Worm (Caenorhabditis elegans) whole organism, L1 larva: ENCODE results near the gene txt-5.
A peak's percentile ranks its signal among the peaks of the same experiment; 100 is the strongest.

Source experiments
- C16A3.4 ChIP-seq: fragments of 150-350 bp; optimal IDR thresholded peaks from 2 replicates; lab custom pipeline; 2014; ENCODE audit warnings: missing biosample characterization, missing genetic modification characterization
- aha-1 ChIP-seq: fragments of 150-350 bp; optimal IDR thresholded peaks from 2 replicates; lab custom pipeline; 2014; ENCODE audit warnings: missing biosample characterization, missing genetic modification characterization
- aly-2 ChIP-seq: fragments of 150-350 bp; optimal IDR thresholded peaks from 2 replicates; lab custom pipeline; 2014; ENCODE audit warnings: missing biosample characterization, missing genetic modification characterization
- ama-1 ChIP-seq: fragments of 150-350 bp; optimal IDR thresholded peaks from 2 replicates; lab custom pipeline; 2014
- blmp-1 ChIP-seq: fragments of 150-350 bp; optimal IDR thresholded peaks from 2 replicates; lab custom pipeline; 2014; ENCODE audit warnings: missing biosample characterization, missing genetic modification characterization
- ceh-82 ChIP-seq, 3 experiments: fragments of 150-350 bp in 1 of 3; sonication (generic microtip) in 2 of 3; optimal IDR thresholded peaks; 2 replicates each; lab custom pipeline; 2014 to 2017; ENCODE audit warnings: missing biosample characterization in 3 of 3, missing genetic modification characterization in 3 of 3
- ceh-88 ChIP-seq: fragments of 200-800 bp; sonication (Bioruptor generic); IDR thresholded peaks from 2 replicates; pipeline ENCODE4 v1.3.6; 2022; ENCODE audit warnings: missing genetic modification characterization, missing compliant biosample characterization
- ceh-90 ChIP-seq: sonication (generic microtip); optimal IDR thresholded peaks from 2 replicates; lab custom pipeline; 2016; ENCODE audit warnings: missing genetic modification characterization, missing compliant biosample characterization
- ces-1 ChIP-seq: fragments of 150-350 bp; optimal IDR thresholded peaks from 2 replicates; lab custom pipeline; 2014; ENCODE audit warnings: missing biosample characterization, missing genetic modification reagents, missing genetic modification characterization
- dpl-1 ChIP-seq, 3 experiments: fragments of 150-350 bp in 2 of 3; sonication (generic microtip) in 1 of 3; optimal IDR thresholded peaks; 2 replicates each; lab custom pipeline; 2014 to 2017; ENCODE audit warnings: missing biosample characterization in 3 of 3, missing genetic modification characterization in 3 of 3, missing genetic modification reagents in 3 of 3
- efl-1 ChIP-seq, 4 experiments: fragments of 150-350 bp; optimal IDR thresholded peaks in 3 of 4; peaks in 1 of 4; 1 replicate in 1 of 4; 2 replicates in 3 of 4; lab custom pipeline; 2014; ENCODE audit warnings: missing biosample characterization in 2 of 4, missing genetic modification characterization in 2 of 4, missing genetic modification reagents in 2 of 4
- efl-3 ChIP-seq: fragments of 200-800 bp; sonication (Bioruptor generic); optimal IDR thresholded peaks from 2 replicates; lab custom pipeline; 2018; ENCODE audit warnings: mild to moderate bottlenecking, missing genetic modification characterization, missing compliant biosample characterization
- egl-13 ChIP-seq: sonication (generic microtip); optimal IDR thresholded peaks from 2 replicates; lab custom pipeline; 2016; ENCODE audit warnings: missing genotype, missing genetic modification reagents, missing genetic modification characterization, missing compliant biosample characterization
- egl-27 ChIP-seq, 2 experiments: fragments of 150-350 bp in 1 of 2; sonication (generic microtip); optimal IDR thresholded peaks; 3 replicates each; lab custom pipeline; 2017 to 2018; ENCODE audit warnings: missing biosample characterization in 2 of 2, missing genetic modification characterization in 2 of 2, missing genetic modification reagents in 2 of 2
- elt-3 ChIP-seq, 6 experiments: fragments of 150-350 bp in 1 of 6; sonication (generic microtip); optimal IDR thresholded peaks; 2 replicates each; lab custom pipeline; 2017 to 2018; ENCODE audit warnings: missing biosample characterization in 6 of 6, missing genetic modification characterization in 6 of 6, inconsistent platforms in 1 of 6
- fkh-4 ChIP-seq: sonication (generic microtip); optimal IDR thresholded peaks from 2 replicates; lab custom pipeline; 2016; ENCODE audit warnings: missing compliant biosample characterization, missing genetic modification characterization, borderline replicate concordance
- fkh-8 ChIP-seq: sonication (generic microtip); optimal IDR thresholded peaks from 2 replicates; lab custom pipeline; 2016; ENCODE audit warnings: mild to moderate bottlenecking, missing genetic modification characterization, missing compliant biosample characterization
- fos-1 ChIP-seq: fragments of 150-350 bp; optimal IDR thresholded peaks from 2 replicates; lab custom pipeline; 2014; ENCODE audit warnings: missing biosample characterization, missing genetic modification characterization
- hpl-2 ChIP-seq: fragments of 150-350 bp; optimal IDR thresholded peaks from 2 replicates; lab custom pipeline; 2014; ENCODE audit warnings: missing biosample characterization, missing genetic modification reagents, missing genetic modification characterization
- isw-1 ChIP-seq: fragments of 200-800 bp; sonication (Bioruptor generic); IDR thresholded peaks from 2 replicates; pipeline ENCODE4 v1.3.6; 2022; ENCODE audit warnings: missing genetic modification characterization, missing compliant biosample characterization
- jun-1 ChIP-seq: fragments of 150-350 bp; optimal IDR thresholded peaks from 2 replicates; lab custom pipeline; 2014; ENCODE audit warnings: missing biosample characterization, missing genetic modification reagents, missing genetic modification characterization
- lin-14 ChIP-seq: fragments of 200-800 bp; sonication (Bioruptor generic); optimal IDR thresholded peaks from 2 replicates; lab custom pipeline; 2018; ENCODE audit warnings: mild to moderate bottlenecking, missing genetic modification characterization, moderate library complexity, missing compliant biosample characterization
- lin-35 ChIP-seq, 2 experiments: fragments of 150-350 bp; optimal IDR thresholded peaks; 2 replicates each; lab custom pipeline; 2014; ENCODE audit warnings: missing biosample characterization in 2 of 2, missing genetic modification characterization in 2 of 2, missing genetic modification reagents in 2 of 2
- nhr-20 ChIP-seq: sonication (generic microtip); optimal IDR thresholded peaks from 2 replicates; lab custom pipeline; 2016; ENCODE audit warnings: mild to moderate bottlenecking, missing genetic modification characterization, missing compliant biosample characterization
- nhr-71 ChIP-seq: sonication (generic microtip); optimal IDR thresholded peaks from 2 replicates; lab custom pipeline; 2016; ENCODE audit warnings: mild to moderate bottlenecking, missing genetic modification characterization, moderate library complexity, missing compliant biosample characterization
- nhr-77 ChIP-seq: fragments of 150-350 bp; optimal IDR thresholded peaks from 2 replicates; lab custom pipeline; 2014; ENCODE audit warnings: missing biosample characterization, missing genetic modification characterization
- nhr-90 ChIP-seq: sonication (generic microtip); optimal IDR thresholded peaks from 2 replicates; lab custom pipeline; 2016; ENCODE audit warnings: mild to moderate bottlenecking, missing genetic modification characterization, missing compliant biosample characterization; ENCODE audit not compliant: poor library complexity
- skn-1 ChIP-seq: fragments of 150-350 bp; optimal IDR thresholded peaks from 2 replicates; lab custom pipeline; 2014; ENCODE audit warnings: missing biosample characterization, missing genetic modification characterization
- snu-23 ChIP-seq: sonication (generic microtip); optimal IDR thresholded peaks from 2 replicates; lab custom pipeline; 2016; ENCODE audit warnings: missing genetic modification characterization, missing compliant biosample characterization
- sox-4 ChIP-seq: sonication (generic microtip); optimal IDR thresholded peaks from 2 replicates; lab custom pipeline; 2016; ENCODE audit warnings: missing genetic modification characterization, missing compliant biosample characterization
- swsn-7 ChIP-seq: sonication (generic microtip); optimal IDR thresholded peaks from 2 replicates; lab custom pipeline; 2016; ENCODE audit warnings: missing genetic modification characterization, missing compliant biosample characterization
- unc-130 ChIP-seq: fragments of 150-350 bp; optimal IDR thresholded peaks from 2 replicates; lab custom pipeline; 2017; ENCODE audit warnings: missing biosample characterization, missing genetic modification characterization, inconsistent platforms
- unc-30 ChIP-seq: sonication (generic microtip); optimal IDR thresholded peaks from 2 replicates; lab custom pipeline; 2017; ENCODE audit warnings: missing biosample characterization, missing genetic modification characterization
- unc-62 ChIP-seq: fragments of 150-350 bp; optimal IDR thresholded peaks from 2 replicates; lab custom pipeline; 2014; ENCODE audit warnings: missing biosample characterization, missing genetic modification reagents, missing genetic modification characterization
- vab-15 ChIP-seq: sonication (generic microtip); optimal IDR thresholded peaks from 2 replicates; lab custom pipeline; 2017; ENCODE audit warnings: missing genotype, mild to moderate bottlenecking, missing genetic modification characterization, missing compliant biosample characterization
- xbp-1 ChIP-seq: sonication (generic microtip); optimal IDR thresholded peaks from 2 replicates; lab custom pipeline; 2016; ENCODE audit warnings: missing genetic modification characterization, missing compliant biosample characterization
- ztf-4 ChIP-seq: fragments of 150-350 bp; optimal IDR thresholded peaks from 2 replicates; lab custom pipeline; 2014; ENCODE audit warnings: missing biosample characterization, missing genetic modification characterization

The txt-5 gene

DNA sequence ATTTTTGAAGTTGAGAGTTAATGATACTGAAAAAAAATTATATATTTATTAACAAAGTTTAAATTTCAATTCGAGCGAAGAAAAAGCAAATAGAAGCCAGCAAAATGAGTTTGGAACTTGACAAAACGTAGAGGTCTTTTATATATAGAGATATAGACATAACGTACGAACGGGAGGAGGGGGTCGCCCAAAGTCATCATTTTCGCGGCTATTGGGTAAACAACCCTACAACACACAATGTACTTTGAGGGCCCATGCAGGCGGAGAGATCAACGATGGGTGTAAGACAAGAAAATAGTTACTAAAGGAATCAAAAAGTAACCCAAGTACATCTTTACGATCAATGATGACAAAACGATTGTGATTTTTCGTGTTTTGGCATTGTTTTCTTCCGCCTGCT is 25.2 kb downstream of the txt-5 start, which contains the start of gene ZK742.4:
Gene ZK742.4 (minus strand): TSS at position 35 of the 400 bp plus-strand sequence.
- TF ChIP-seq unc-130 (tag; lab: Kevin White, UChicago) (no peak), skn-1 (tag; lab: Kevin White, UChicago) (peak; percentile 77), ceh-90 (tag; lab: Kevin White, UChicago) (no peak), nhr-20 (tag; lab: Kevin White, UChicago) (peak; percentile 37), lin-14 (GFP tag; lab: Kevin White, UChicago) (peak; percentile 29), hpl-2 (no peak), jun-1 (tag; lab: Kevin White, UChicago) (no peak), aly-2 (tag; lab: Kevin White, UChicago) (no peak)

DNA sequence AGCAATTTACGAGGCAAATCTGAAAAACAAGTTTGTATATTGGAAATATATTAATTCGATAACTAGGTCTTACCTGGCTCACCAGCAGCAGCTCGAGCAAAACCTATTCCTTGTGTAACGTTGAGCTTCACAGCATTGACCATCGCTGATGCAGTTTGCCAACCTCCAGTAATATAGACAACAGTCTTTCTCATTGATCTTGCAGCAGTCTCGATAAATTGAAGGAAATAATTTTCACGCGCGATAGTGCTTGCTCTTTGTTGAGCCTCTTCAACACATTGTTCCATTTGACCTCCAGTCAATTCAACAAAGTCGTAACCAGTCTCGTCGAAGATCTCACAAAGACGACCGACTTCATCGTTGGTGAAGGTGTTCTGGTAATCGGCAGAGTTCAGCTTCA is 26.3 kb downstream of the txt-5 start:
- TF ChIP-seq unc-62 (GFP tag; lab: Kevin White, UChicago) (no peak), vab-15 (tag; lab: Kevin White, UChicago) (no peak), fkh-8 (tag; lab: Kevin White, UChicago) (no peak), efl-3 (GFP tag; lab: Kevin White, UChicago) (no peak), ceh-82 (tag; optimal IDR thresholded peaks at IDR 0.05; lab: Kevin White, UChicago) (no peak), fkh-4 (no peak), blmp-1 (tag; lab: Kevin White, UChicago) (no peak), nhr-90 (tag; lab: Kevin White, UChicago) (no peak), xbp-1 (tag; lab: Kevin White, UChicago) (no peak), elt-3 (tag; optimal IDR thresholded peaks at IDR 0.05; lab: Kevin White, UChicago) (no peak), aly-2 (tag; lab: Kevin White, UChicago) (no peak), nhr-77 (no peak)
- TF ChIP-seq, all 84 proteins: peak for 0

DNA sequence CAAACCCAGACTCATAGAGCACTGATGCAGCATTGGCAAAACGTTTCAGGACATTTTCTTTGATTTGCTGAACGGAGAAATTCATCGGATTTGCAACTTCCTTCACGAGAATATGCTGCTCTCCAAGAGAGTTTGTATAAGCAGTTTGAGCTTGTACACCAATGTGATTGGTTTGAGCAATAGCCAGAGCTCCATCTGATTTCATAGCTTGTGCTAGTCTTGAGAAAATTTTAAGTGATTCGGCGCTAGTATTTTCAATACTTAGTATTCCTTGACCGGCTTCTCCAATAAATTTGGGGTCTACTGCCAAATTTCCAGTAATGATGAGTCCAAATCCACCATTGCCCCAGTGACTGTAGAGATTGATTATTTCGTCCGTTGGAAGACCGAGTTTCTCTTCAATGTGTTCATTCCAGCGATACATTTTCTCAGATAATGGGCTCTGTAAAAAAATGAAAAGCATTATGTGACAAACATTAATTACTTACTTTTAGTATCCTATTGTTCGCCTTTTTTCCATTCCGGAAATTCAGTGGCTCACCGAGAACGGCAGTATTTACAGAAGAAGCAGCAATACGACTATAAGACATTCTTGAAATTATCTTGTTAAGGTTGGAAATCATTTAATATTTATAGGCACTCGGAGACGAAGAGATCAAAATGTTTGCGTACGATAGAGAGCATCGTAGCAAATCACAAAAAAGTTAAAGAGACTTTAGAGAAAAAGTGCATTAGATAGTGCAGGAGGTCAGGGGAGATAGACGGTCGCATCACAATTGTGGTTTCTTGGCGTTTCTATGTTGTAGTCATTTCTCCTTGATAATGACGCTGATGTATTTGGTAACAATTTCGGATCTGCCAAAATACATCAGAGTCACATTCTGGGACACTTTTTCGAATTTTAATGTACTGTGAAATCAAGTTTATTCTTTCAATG is 27.3 kb downstream of the txt-5 start, which contains the start of gene ZK742.3:
Gene ZK742.3 (minus strand): TSS at position 593 of the 937 bp plus-strand sequence.
- TF ChIP-seq nhr-20 (tag; lab: Kevin White, UChicago) = peak; percentile 22
- TF ChIP-seq lin-35 (GFP tag; optimal IDR thresholded peaks at IDR 0.05; lab: Kevin White, UChicago) = peak in 1 of 2 experiments; percentile 36
- TF ChIP-seq ztf-4 = no peak
- no peak for TF ChIP-seq ama-1 (lab: Kevin White, UChicago)
- no peak for TF ChIP-seq egl-27 (tag; optimal IDR thresholded peaks at IDR 0.05; lab: Kevin White, UChicago)
- no peak for TF ChIP-seq aha-1
- TF ChIP-seq sox-4 (tag; lab: Kevin White, UChicago) = no peak
- no peak for TF ChIP-seq egl-13
- TF ChIP-seq ces-1 (GFP tag; lab: Kevin White, UChicago) = no peak
- no peak for TF ChIP-seq swsn-7 (tag; lab: Kevin White, UChicago)
- TF ChIP-seq nhr-90 (tag; lab: Kevin White, UChicago) = peak; percentile 15
- peak; percentile 28 for TF ChIP-seq lin-14 (GFP tag; lab: Kevin White, UChicago)
- TF ChIP-seq nhr-71 (tag; lab: Kevin White, UChicago) = peak; percentile 7
- TF ChIP-seq unc-30 = no peak
- TF ChIP-seq aly-2 (tag; lab: Kevin White, UChicago) = no peak
- peak; percentile 19 for TF ChIP-seq snu-23 (GFP tag; lab: Kevin White, UChicago)
- no peak for TF ChIP-seq efl-1 (optimal IDR thresholded peaks at IDR 0.05; lab: Kevin White, UChicago)
- TF ChIP-seq efl-1 (GFP tag; optimal IDR thresholded peaks at IDR 0.05 in 1 of 2; lab: Kevin White, UChicago) = peak in 1 of 2 experiments; percentile 78
- no peak for TF ChIP-seq ceh-90 (tag; lab: Kevin White, UChicago)
- TF ChIP-seq elt-3 (tag; optimal IDR thresholded peaks at IDR 0.05; lab: Kevin White, UChicago) = no peak
- no peak for TF ChIP-seq dpl-1 (GFP tag; optimal IDR thresholded peaks at IDR 0.05; lab: Kevin White, UChicago)

DNA sequence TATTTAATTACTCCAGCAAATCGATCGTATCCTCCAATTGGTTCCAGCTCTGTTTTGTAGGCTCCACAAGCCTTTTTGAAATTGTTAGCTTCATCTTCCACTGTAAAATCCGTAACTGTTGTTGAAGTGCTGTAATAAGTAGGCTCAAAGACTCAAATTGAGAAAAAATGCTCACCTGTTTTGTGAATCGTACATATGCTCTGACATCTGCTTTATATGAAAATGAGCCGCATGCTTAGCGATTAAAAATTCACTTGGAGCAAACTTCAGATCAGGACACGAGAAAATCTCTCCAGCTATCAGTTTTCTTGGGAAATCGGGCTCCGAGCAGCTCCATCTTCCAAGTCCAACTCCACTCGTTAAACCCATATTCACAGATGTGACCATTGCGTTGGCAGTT is 28.5 kb downstream of the txt-5 start:
- TF ChIP-seq ceh-90 (tag; lab: Kevin White, UChicago) = no peak
- no peak for TF ChIP-seq C16A3.4 (tag; lab: Kevin White, UChicago)
- no peak for TF ChIP-seq isw-1
- TF ChIP-seq fos-1 (tag; lab: Kevin White, UChicago) = no peak
- no peak for TF ChIP-seq lin-35 (GFP tag; optimal IDR thresholded peaks at IDR 0.05; lab: Kevin White, UChicago)
- TF ChIP-seq efl-1 (optimal IDR thresholded peaks at IDR 0.05; lab: Kevin White, UChicago) = no peak
- TF ChIP-seq efl-1 (GFP tag; optimal IDR thresholded peaks at IDR 0.05 in 1 of 2; lab: Kevin White, UChicago) = peak in 1 of 2 experiments; percentile 59
- no peak for TF ChIP-seq ceh-88 (GFP tag; lab: Robert Waterston, UW)
- no peak for TF ChIP-seq ceh-82 (tag; optimal IDR thresholded peaks at IDR 0.05; lab: Kevin White, UChicago)
